Worm (Caenorhabditis elegans) whole organism, L1 larva: Measurements from ENCODE around the gene srsx-25.

ENCODE experiments used
- C04F5.9 ChIP-seq: sonication (generic microtip); optimal IDR thresholded peaks from 2 replicates; lab custom pipeline; 2016; ENCODE audit warnings: missing genetic modification characterization, missing compliant biosample characterization
- C34B4.2 ChIP-seq: sonication (generic microtip); optimal IDR thresholded peaks from 2 replicates; lab custom pipeline; 2017; ENCODE audit warnings: mild to moderate bottlenecking, missing genetic modification characterization, missing compliant biosample characterization
- F16B12.6 ChIP-seq: fragments of 150-350 bp; optimal IDR thresholded peaks from 2 replicates; lab custom pipeline; 2014; ENCODE audit warnings: missing biosample characterization, missing genetic modification characterization
- Y116A8C.19 ChIP-seq: sonication (generic microtip); optimal IDR thresholded peaks from 2 replicates; lab custom pipeline; 2016; ENCODE audit warnings: missing compliant biosample characterization, missing genetic modification characterization, borderline replicate concordance
- aha-1 ChIP-seq: fragments of 150-350 bp; optimal IDR thresholded peaks from 2 replicates; lab custom pipeline; 2014; ENCODE audit warnings: missing biosample characterization, missing genetic modification characterization
- alr-1 ChIP-seq: fragments of 200-800 bp; sonication (Bioruptor generic); optimal IDR thresholded peaks from 2 replicates; lab custom pipeline; 2018; ENCODE audit warnings: borderline replicate concordance, mild to moderate bottlenecking, missing genetic modification characterization, missing compliant biosample characterization
- ama-1 ChIP-seq: fragments of 150-350 bp; optimal IDR thresholded peaks from 2 replicates; lab custom pipeline; 2014
- blmp-1 ChIP-seq: fragments of 150-350 bp; optimal IDR thresholded peaks from 2 replicates; lab custom pipeline; 2014; ENCODE audit warnings: missing biosample characterization, missing genetic modification characterization
- ceh-8 ChIP-seq: fragments of 200-800 bp; sonication (Bioruptor generic); optimal IDR thresholded peaks from 2 replicates; lab custom pipeline; 2018; ENCODE audit warnings: mild to moderate bottlenecking, missing genetic modification characterization, moderate library complexity, missing compliant biosample characterization
- ceh-88 ChIP-seq: fragments of 200-800 bp; sonication (Bioruptor generic); IDR thresholded peaks from 2 replicates; pipeline ENCODE4 v1.3.6; 2022; ENCODE audit warnings: missing genetic modification characterization, missing compliant biosample characterization
- ces-1 ChIP-seq: fragments of 150-350 bp; optimal IDR thresholded peaks from 2 replicates; lab custom pipeline; 2014; ENCODE audit warnings: missing biosample characterization, missing genetic modification reagents, missing genetic modification characterization
- dpl-1 ChIP-seq, 3 experiments: fragments of 150-350 bp in 2 of 3; sonication (generic microtip) in 1 of 3; optimal IDR thresholded peaks; 2 replicates each; lab custom pipeline; 2014 to 2017; ENCODE audit warnings: missing biosample characterization in 3 of 3, missing genetic modification characterization in 3 of 3, missing genetic modification reagents in 3 of 3
- dsc-1 ChIP-seq: sonication (generic microtip); optimal IDR thresholded peaks from 2 replicates; lab custom pipeline; 2016; ENCODE audit warnings: mild to moderate bottlenecking, missing genetic modification characterization, missing compliant biosample characterization
- efl-3 ChIP-seq: fragments of 200-800 bp; sonication (Bioruptor generic); optimal IDR thresholded peaks from 2 replicates; lab custom pipeline; 2018; ENCODE audit warnings: mild to moderate bottlenecking, missing genetic modification characterization, missing compliant biosample characterization
- elt-2 ChIP-seq: sonication (generic microtip); optimal IDR thresholded peaks from 2 replicates; lab custom pipeline; 2016; ENCODE audit warnings: missing genetic modification characterization, mild to moderate bottlenecking, inconsistent platforms, missing compliant biosample characterization, missing genetic modification reagents
- elt-3 ChIP-seq, 6 experiments: fragments of 150-350 bp in 1 of 6; sonication (generic microtip); optimal IDR thresholded peaks; 2 replicates each; lab custom pipeline; 2017 to 2018; ENCODE audit warnings: missing biosample characterization in 6 of 6, missing genetic modification characterization in 6 of 6, inconsistent platforms in 1 of 6
- ets-5 ChIP-seq: fragments of 200-800 bp; sonication (Bioruptor generic); IDR thresholded peaks from 2 replicates; pipeline ENCODE4 v1.3.6; 2022; ENCODE audit warnings: missing genetic modification characterization, missing compliant biosample characterization
- fkh-8 ChIP-seq: sonication (generic microtip); optimal IDR thresholded peaks from 2 replicates; lab custom pipeline; 2016; ENCODE audit warnings: mild to moderate bottlenecking, missing genetic modification characterization, missing compliant biosample characterization
- hlh-17 ChIP-seq: fragments of 200-800 bp; sonication (Bioruptor generic); optimal IDR thresholded peaks from 2 replicates; lab custom pipeline; 2018; ENCODE audit warnings: missing genetic modification characterization, mild to moderate bottlenecking, missing compliant biosample characterization, moderate library complexity, borderline replicate concordance
- irx-1 ChIP-seq: sonication (generic microtip); optimal IDR thresholded peaks from 2 replicates; lab custom pipeline; 2016; ENCODE audit warnings: missing genetic modification characterization, missing compliant biosample characterization
- lin-14 ChIP-seq: fragments of 200-800 bp; sonication (Bioruptor generic); optimal IDR thresholded peaks from 2 replicates; lab custom pipeline; 2018; ENCODE audit warnings: mild to moderate bottlenecking, missing genetic modification characterization, moderate library complexity, missing compliant biosample characterization
- lin-35 ChIP-seq, 2 experiments: fragments of 150-350 bp; optimal IDR thresholded peaks; 2 replicates each; lab custom pipeline; 2014; ENCODE audit warnings: missing biosample characterization in 2 of 2, missing genetic modification characterization in 2 of 2, missing genetic modification reagents in 2 of 2
- lin-39 ChIP-seq: fragments of 150-350 bp; optimal IDR thresholded peaks from 2 replicates; lab custom pipeline; 2014; ENCODE audit warnings: missing biosample characterization, missing genetic modification reagents, missing genetic modification characterization
- mdl-1 ChIP-seq, 2 experiments: fragments of 150-350 bp; optimal IDR thresholded peaks; 2 replicates each; lab custom pipeline; 2014 to 2017; ENCODE audit warnings: missing biosample characterization in 2 of 2, missing genetic modification characterization in 2 of 2, inconsistent platforms in 1 of 2
- mef-2 ChIP-seq: fragments of 150-350 bp; optimal IDR thresholded peaks from 2 replicates; lab custom pipeline; 2014; ENCODE audit warnings: missing biosample characterization, missing genetic modification characterization
- mep-1 ChIP-seq: fragments of 150-350 bp; optimal IDR thresholded peaks from 2 replicates; lab custom pipeline; 2014; ENCODE audit warnings: missing biosample characterization, missing genetic modification characterization
- nhr-19 ChIP-seq: fragments of 200-800 bp; sonication (Bioruptor generic); conservative IDR thresholded peaks from 2 replicates; pipeline ENCODE4 v1.3.6; 2022; ENCODE audit warnings: missing genetic modification characterization, missing compliant biosample characterization
- nhr-20 ChIP-seq: sonication (generic microtip); optimal IDR thresholded peaks from 2 replicates; lab custom pipeline; 2016; ENCODE audit warnings: mild to moderate bottlenecking, missing genetic modification characterization, missing compliant biosample characterization
- nhr-237 ChIP-seq: fragments of 150-350 bp; optimal IDR thresholded peaks from 2 replicates; lab custom pipeline; 2014; ENCODE audit warnings: missing biosample characterization, missing genetic modification characterization
- nhr-28 ChIP-seq: fragments of 150-350 bp; optimal IDR thresholded peaks from 2 replicates; lab custom pipeline; 2014; ENCODE audit warnings: missing biosample characterization, missing genetic modification characterization
- nhr-71 ChIP-seq: sonication (generic microtip); optimal IDR thresholded peaks from 2 replicates; lab custom pipeline; 2016; ENCODE audit warnings: mild to moderate bottlenecking, missing genetic modification characterization, moderate library complexity, missing compliant biosample characterization
- nhr-76 ChIP-seq: sonication (generic microtip); optimal IDR thresholded peaks from 2 replicates; lab custom pipeline; 2017; ENCODE audit warnings: missing biosample characterization, missing genetic modification characterization
- nhr-77 ChIP-seq: fragments of 150-350 bp; optimal IDR thresholded peaks from 2 replicates; lab custom pipeline; 2014; ENCODE audit warnings: missing biosample characterization, missing genetic modification characterization
- nhr-85 ChIP-seq: sonication (generic microtip); peaks from one replicate; lab custom pipeline; 2016; ENCODE audit warnings: missing genetic modification characterization, inconsistent platforms, missing compliant biosample characterization
- nhr-90 ChIP-seq: sonication (generic microtip); optimal IDR thresholded peaks from 2 replicates; lab custom pipeline; 2016; ENCODE audit warnings: mild to moderate bottlenecking, missing genetic modification characterization, missing compliant biosample characterization; ENCODE audit not compliant: poor library complexity
- pag-3 ChIP-seq: sonication (generic microtip); optimal IDR thresholded peaks from 2 replicates; lab custom pipeline; 2017; ENCODE audit warnings: missing genetic modification characterization, mild to moderate bottlenecking, missing compliant biosample characterization, antibody characterized with exemption, borderline replicate concordance; ENCODE audit not compliant: insufficient read depth
- pax-3 ChIP-seq: fragments of 200-800 bp; sonication (Bioruptor generic); optimal IDR thresholded peaks from 2 replicates; lab custom pipeline; 2018; ENCODE audit warnings: mild to moderate bottlenecking, missing genetic modification characterization, moderate library complexity, missing compliant biosample characterization
- skn-1 ChIP-seq: fragments of 150-350 bp; optimal IDR thresholded peaks from 2 replicates; lab custom pipeline; 2014; ENCODE audit warnings: missing biosample characterization, missing genetic modification characterization
- snpc-4 ChIP-seq: fragments of 150-350 bp; optimal IDR thresholded peaks from 2 replicates; lab custom pipeline; 2014; ENCODE audit warnings: missing biosample characterization, missing genetic modification characterization
- snu-23 ChIP-seq: sonication (generic microtip); optimal IDR thresholded peaks from 2 replicates; lab custom pipeline; 2016; ENCODE audit warnings: missing genetic modification characterization, missing compliant biosample characterization
- sptf-1 ChIP-seq: fragments of 150-350 bp; optimal IDR thresholded peaks from 2 replicates; lab custom pipeline; 2014; ENCODE audit warnings: missing biosample characterization, missing genetic modification characterization
- tlp-1 ChIP-seq: fragments of 150-350 bp; optimal IDR thresholded peaks from 2 replicates; lab custom pipeline; 2014; ENCODE audit warnings: missing biosample characterization, missing genetic modification characterization
- unc-98 ChIP-seq: fragments of 200-800 bp; sonication (Bioruptor generic); IDR thresholded peaks from 2 replicates; pipeline ENCODE4 v1.3.6; 2022; ENCODE audit warnings: missing genetic modification characterization, missing compliant biosample characterization
- vab-15 ChIP-seq: sonication (generic microtip); optimal IDR thresholded peaks from 2 replicates; lab custom pipeline; 2017; ENCODE audit warnings: missing genotype, mild to moderate bottlenecking, missing genetic modification characterization, missing compliant biosample characterization
- zip-4 ChIP-seq: fragments of 200-800 bp; sonication (Bioruptor generic); optimal IDR thresholded peaks from 2 replicates; lab custom pipeline; 2018; ENCODE audit warnings: mild to moderate bottlenecking, missing genetic modification characterization, moderate library complexity, missing compliant biosample characterization
- ztf-11 ChIP-seq, 2 experiments: sonication (generic microtip); optimal IDR thresholded peaks; 2 replicates each; lab custom pipeline; 2016 to 2017; ENCODE audit warnings: missing genetic modification characterization in 2 of 2, missing biosample characterization in 1 of 2, missing compliant biosample characterization in 1 of 2
- ztf-4 ChIP-seq: fragments of 150-350 bp; optimal IDR thresholded peaks from 2 replicates; lab custom pipeline; 2014; ENCODE audit warnings: missing biosample characterization, missing genetic modification characterization

srsx-25 gene

DNA sequence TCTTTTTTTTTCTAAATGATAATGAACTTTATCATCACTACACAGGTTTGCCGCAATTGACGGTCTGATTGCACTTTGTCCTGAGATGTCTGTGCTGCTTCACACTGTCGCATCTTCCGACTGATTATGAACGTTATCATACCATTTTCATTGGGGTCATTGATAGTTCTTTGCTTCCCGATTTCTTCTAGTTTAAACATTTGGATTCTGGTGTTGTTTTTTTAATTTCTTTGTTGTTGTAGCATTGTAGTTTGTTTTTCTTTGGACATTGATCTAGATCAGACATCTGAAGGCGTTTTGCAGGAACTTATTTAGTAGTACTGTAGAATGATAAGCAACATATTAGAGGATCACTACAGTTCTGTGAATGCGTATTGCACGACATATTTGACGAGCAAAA, 46.2 kb upstream of the srsx-25 start (continued):
- TF ChIP-seq mdl-1 (tag; optimal IDR thresholded peaks at IDR 0.05; lab: Kevin White, UChicago): peak in 1 of 2 experiments; percentile 12
- no peak for TF ChIP-seq ets-5 (GFP tag; lab: Robert Waterston, UW)
- TF ChIP-seq efl-3 (GFP tag; lab: Kevin White, UChicago): no peak
- TF ChIP-seq nhr-19: peak; percentile 74
- TF ChIP-seq ceh-88: no peak
- no peak for TF ChIP-seq snpc-4 (tag; lab: Kevin White, UChicago)
- no peak for TF ChIP-seq mef-2 (tag; lab: Kevin White, UChicago)
- no peak for TF ChIP-seq hlh-17 (GFP tag; lab: Kevin White, UChicago)
- no peak for TF ChIP-seq aha-1 (tag; lab: Kevin White, UChicago)
- no peak for TF ChIP-seq tlp-1 (tag; lab: Kevin White, UChicago)
- TF ChIP-seq vab-15 (tag; lab: Kevin White, UChicago): no peak
- TF ChIP-seq C34B4.2 (tag; lab: Kevin White, UChicago): no peak
- TF ChIP-seq nhr-76 (tag; lab: Kevin White, UChicago): no peak
- no peak for TF ChIP-seq lin-39 (tag; lab: Kevin White, UChicago)
- peak; percentile 25 to 82 (median 39) for TF ChIP-seq elt-3 (tag; optimal IDR thresholded peaks at IDR 0.05; lab: Kevin White, UChicago)
- peak; percentile 47 for TF ChIP-seq snu-23 (GFP tag; lab: Kevin White, UChicago)
- TF ChIP-seq unc-98 (GFP tag; lab: Robert Waterston, UW): no peak
- no peak for TF ChIP-seq alr-1
- TF ChIP-seq nhr-28 (tag; lab: Kevin White, UChicago): no peak
- no peak for TF ChIP-seq fkh-8 (tag; lab: Kevin White, UChicago)
- no peak for TF ChIP-seq ceh-8 (GFP tag; lab: Kevin White, UChicago)
- peak; percentile 83 for TF ChIP-seq nhr-20
- no peak for TF ChIP-seq nhr-77 (tag; lab: Kevin White, UChicago)
- TF ChIP-seq irx-1: no peak
- TF ChIP-seq ces-1 (GFP tag; lab: Kevin White, UChicago): no peak
- TF ChIP-seq nhr-90 (tag; lab: Kevin White, UChicago): peak; percentile 58
- no peak for TF ChIP-seq sptf-1 (tag; lab: Kevin White, UChicago)
- TF ChIP-seq C04F5.9 (tag; lab: Kevin White, UChicago): no peak
- TF ChIP-seq elt-2: peak; percentile 94
- TF ChIP-seq lin-14: peak; percentile 34
- no peak for TF ChIP-seq pag-3 (tag; lab: Kevin White, UChicago)
- TF ChIP-seq lin-35 (GFP tag; optimal IDR thresholded peaks at IDR 0.05; lab: Kevin White, UChicago): peak in 1 of 2 experiments; percentile 54
- no peak for TF ChIP-seq ztf-4 (tag; lab: Kevin White, UChicago)
- peak; percentile 36 for TF ChIP-seq blmp-1 (tag; lab: Kevin White, UChicago)
- no peak for TF ChIP-seq F16B12.6 (tag; lab: Kevin White, UChicago)
- no peak for TF ChIP-seq dsc-1
- peak; percentile 58 for TF ChIP-seq nhr-85 (tag; lab: Kevin White, UChicago)
- TF ChIP-seq pax-3 (tag; lab: Kevin White, UChicago): no peak
- TF ChIP-seq ztf-11 (tag; optimal IDR thresholded peaks at IDR 0.05; lab: Kevin White, UChicago): no peak
- no peak for TF ChIP-seq Y116A8C.19
- no peak for TF ChIP-seq ama-1 (lab: Kevin White, UChicago)
- TF ChIP-seq nhr-71 (tag; lab: Kevin White, UChicago): peak; percentile 67
- TF ChIP-seq skn-1 (tag; lab: Kevin White, UChicago): no peak
- TF ChIP-seq zip-4 (GFP tag; lab: Kevin White, UChicago): no peak
- no peak for TF ChIP-seq dpl-1 (GFP tag; optimal IDR thresholded peaks at IDR 0.05; lab: Kevin White, UChicago)
- TF ChIP-seq mep-1: no peak
- TF ChIP-seq nhr-237: no peak
